Worm (Caenorhabditis elegans) whole organism, L3 larva: ENCODE results near the gene zipt-17.

Experiments
- ceh-82 ChIP-seq: fragments of 150-350 bp; optimal IDR thresholded peaks from 2 replicates; lab custom pipeline; 2014; ENCODE audit warnings: missing biosample characterization, missing genetic modification characterization
- egl-27 ChIP-seq: sonication (generic microtip); optimal IDR thresholded peaks from 4 replicates; lab custom pipeline; 2017; ENCODE audit warnings: missing biosample characterization, missing genetic modification reagents, missing genetic modification characterization
- elt-2 ChIP-seq: sonication (generic microtip); optimal IDR thresholded peaks from 2 replicates; lab custom pipeline; 2016; ENCODE audit warnings: missing genetic modification reagents, mild to moderate bottlenecking, missing genetic modification characterization, missing compliant biosample characterization
- elt-3 ChIP-seq, 3 experiments: fragments of 150-350 bp in 1 of 3; sonication (generic microtip) in 2 of 3; optimal IDR thresholded peaks; 2 replicates in 2 of 3; 4 replicates in 1 of 3; lab custom pipeline; 2014 to 2017; ENCODE audit warnings: missing biosample characterization in 3 of 3, missing genetic modification characterization in 3 of 3
- fkh-10 ChIP-seq: sonication (generic microtip); optimal IDR thresholded peaks from 2 replicates; lab custom pipeline; 2017; ENCODE audit warnings: missing biosample characterization, missing genetic modification reagents, missing genetic modification characterization
- lin-39 ChIP-seq: fragments of 150-350 bp; optimal IDR thresholded peaks from 2 replicates; lab custom pipeline; 2018; ENCODE audit warnings: missing biosample characterization, missing genetic modification reagents, missing genetic modification characterization
- mdl-1 ChIP-seq: fragments of 150-350 bp; optimal IDR thresholded peaks from 2 replicates; lab custom pipeline; 2014; ENCODE audit warnings: missing biosample characterization, missing genetic modification characterization
- nhr-237 ChIP-seq: fragments of 150-350 bp; optimal IDR thresholded peaks from 2 replicates; lab custom pipeline; 2014; ENCODE audit warnings: missing biosample characterization, missing genetic modification characterization
- nhr-76 ChIP-seq: fragments of 150-350 bp; sonication (generic microtip); optimal IDR thresholded peaks from 5 replicates; lab custom pipeline; 2014; ENCODE audit warnings: missing biosample characterization, missing genetic modification characterization
- skn-1 ChIP-seq: fragments of 150-350 bp; optimal IDR thresholded peaks from 2 replicates; lab custom pipeline; 2014; ENCODE audit warnings: missing biosample characterization, missing genetic modification characterization
- snpc-4 ChIP-seq: fragments of 150-350 bp; optimal IDR thresholded peaks from 2 replicates; lab custom pipeline; 2014; ENCODE audit warnings: missing biosample characterization, missing genetic modification characterization
- unc-62 ChIP-seq: fragments of 150-350 bp; sonication (generic microtip); optimal IDR thresholded peaks from 4 replicates; lab custom pipeline; 2014; ENCODE audit warnings: missing biosample characterization, missing genetic modification reagents, missing genetic modification characterization
- zag-1 ChIP-seq: fragments of 150-350 bp; optimal IDR thresholded peaks from 2 replicates; lab custom pipeline; 2014; ENCODE audit warnings: missing biosample characterization, missing genetic modification characterization

DNA sequence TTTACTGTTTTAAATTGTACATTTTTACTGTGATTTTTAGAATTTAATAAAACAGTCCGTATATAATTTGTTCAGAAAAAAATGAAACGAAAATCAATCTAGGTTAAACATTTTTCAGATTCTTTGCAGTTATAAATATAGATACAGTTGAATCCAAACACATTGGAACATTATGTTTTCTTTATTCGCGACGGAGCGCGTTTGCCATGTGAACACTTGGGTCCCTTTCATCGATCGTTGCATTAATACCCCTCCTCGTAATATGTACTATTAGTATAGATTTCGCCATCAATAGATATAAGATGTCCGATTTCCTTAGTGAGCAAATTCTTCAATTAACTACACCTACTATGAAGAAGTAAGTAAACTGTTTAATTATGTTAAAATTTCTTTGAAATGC, 32.2 kb downstream of the zipt-17 start, which contains the start of gene C49C3.8:
- no peak for TF ChIP-seq elt-2 (tag; lab: Kevin White, UChicago)
- TF ChIP-seq snpc-4 (tag; lab: Kevin White, UChicago): no peak
- no peak for TF ChIP-seq lin-39 (tag; lab: Kevin White, UChicago)
- TF ChIP-seq unc-62 (GFP tag; lab: Kevin White, UChicago): no peak
- no peak for TF ChIP-seq nhr-76
- no peak for TF ChIP-seq elt-3 (tag; optimal IDR thresholded peaks at IDR 0.05; lab: Kevin White, UChicago)
- TF ChIP-seq nhr-237 (tag; lab: Kevin White, UChicago): no peak
- TF ChIP-seq ceh-82 (tag; lab: Kevin White, UChicago): no peak
- TF ChIP-seq mdl-1 (tag; lab: Kevin White, UChicago): no peak
- no peak for TF ChIP-seq zag-1
- TF ChIP-seq skn-1: no peak
- no peak for TF ChIP-seq fkh-10 (GFP tag; lab: Kevin White, UChicago)
- no peak for TF ChIP-seq egl-27
